Worm (Caenorhabditis elegans) whole organism, L2 larva: Measurements from ENCODE around the gene mps-4.

Experiments
- C34F6.9 ChIP-seq: fragments of 150-350 bp; optimal IDR thresholded peaks from 2 replicates; lab custom pipeline; 2014; ENCODE audit warnings: missing biosample characterization, missing genetic modification characterization
- F13H6.1 ChIP-seq: sonication (generic microtip); optimal IDR thresholded peaks from 2 replicates; lab custom pipeline; 2016; ENCODE audit warnings: missing genetic modification characterization, missing compliant biosample characterization
- R02D3.7 ChIP-seq: fragments of 150-350 bp; optimal IDR thresholded peaks from 2 replicates; lab custom pipeline; 2014; ENCODE audit warnings: missing biosample characterization, missing genetic modification characterization
- alr-1 ChIP-seq: fragments of 150-350 bp; optimal IDR thresholded peaks from 2 replicates; lab custom pipeline; 2014; ENCODE audit warnings: missing biosample characterization, missing genetic modification characterization
- aly-2 ChIP-seq: fragments of 150-350 bp; optimal IDR thresholded peaks from 2 replicates; lab custom pipeline; 2014; ENCODE audit warnings: missing biosample characterization, missing genetic modification characterization
- ceh-16 ChIP-seq: fragments of 150-350 bp; optimal IDR thresholded peaks from 2 replicates; lab custom pipeline; 2014; ENCODE audit warnings: missing biosample characterization, missing genetic modification characterization
- crh-2 ChIP-seq: sonication (generic microtip); optimal IDR thresholded peaks from 2 replicates; lab custom pipeline; 2017; ENCODE audit warnings: missing biosample characterization, missing genetic modification characterization
- elt-3 ChIP-seq: sonication (generic microtip); optimal IDR thresholded peaks from 2 replicates; lab custom pipeline; 2017; ENCODE audit warnings: missing biosample characterization, missing genetic modification characterization
- lin-13 ChIP-seq: fragments of 150-350 bp; optimal IDR thresholded peaks from 2 replicates; lab custom pipeline; 2014; ENCODE audit warnings: missing biosample characterization, missing genetic modification reagents, missing genetic modification characterization
- lsy-2 ChIP-seq, 2 experiments: fragments of 150-350 bp in 1 of 2; sonication (generic microtip) in 1 of 2; optimal IDR thresholded peaks; 2 replicates each; lab custom pipeline; 2014 to 2017; ENCODE audit warnings: missing biosample characterization in 2 of 2, missing genetic modification characterization in 2 of 2
- mab-5 ChIP-seq: fragments of 150-350 bp; optimal IDR thresholded peaks from 2 replicates; lab custom pipeline; 2014; ENCODE audit warnings: missing biosample characterization, missing genetic modification characterization
- mdl-1 ChIP-seq, 2 experiments: fragments of 150-350 bp in 1 of 2; sonication (generic microtip) in 1 of 2; optimal IDR thresholded peaks; 2 replicates each; lab custom pipeline; 2017; ENCODE audit warnings: missing biosample characterization in 2 of 2, missing genetic modification characterization in 2 of 2
- nhr-12 ChIP-seq: fragments of 150-350 bp; optimal IDR thresholded peaks from 2 replicates; lab custom pipeline; 2014; ENCODE audit warnings: missing biosample characterization, missing genetic modification characterization
- nhr-23 ChIP-seq: fragments of 150-350 bp; optimal IDR thresholded peaks from 2 replicates; lab custom pipeline; 2014; ENCODE audit warnings: missing biosample characterization, missing genetic modification reagents, missing genetic modification characterization
- sma-3 ChIP-seq: sonication (generic microtip); optimal IDR thresholded peaks from 2 replicates; lab custom pipeline; 2016; ENCODE audit warnings: missing genetic modification reagents, missing genetic modification characterization, missing compliant biosample characterization
- sma-9 ChIP-seq, 2 experiments: fragments of 150-350 bp in 1 of 2; sonication (generic microtip) in 1 of 2; optimal IDR thresholded peaks; 2 replicates each; lab custom pipeline; 2014 to 2016; ENCODE audit warnings: missing genetic modification characterization in 2 of 2, mild to moderate bottlenecking in 1 of 2, missing biosample characterization in 1 of 2, missing compliant biosample characterization in 1 of 2, missing genetic modification reagents in 1 of 2, moderate library complexity in 1 of 2
- unc-39 ChIP-seq: fragments of 150-350 bp; optimal IDR thresholded peaks from 2 replicates; lab custom pipeline; 2014; ENCODE audit warnings: missing biosample characterization, missing genetic modification characterization
- unc-55 ChIP-seq: fragments of 150-350 bp; sonication (generic microtip); optimal IDR thresholded peaks from 3 replicates; lab custom pipeline; 2014; ENCODE audit warnings: missing biosample characterization, missing genetic modification reagents, missing genetic modification characterization
- ztf-4 ChIP-seq: fragments of 150-350 bp; optimal IDR thresholded peaks from 2 replicates; lab custom pipeline; 2014; ENCODE audit warnings: missing biosample characterization, missing genetic modification characterization

Gene mps-4

DNA sequence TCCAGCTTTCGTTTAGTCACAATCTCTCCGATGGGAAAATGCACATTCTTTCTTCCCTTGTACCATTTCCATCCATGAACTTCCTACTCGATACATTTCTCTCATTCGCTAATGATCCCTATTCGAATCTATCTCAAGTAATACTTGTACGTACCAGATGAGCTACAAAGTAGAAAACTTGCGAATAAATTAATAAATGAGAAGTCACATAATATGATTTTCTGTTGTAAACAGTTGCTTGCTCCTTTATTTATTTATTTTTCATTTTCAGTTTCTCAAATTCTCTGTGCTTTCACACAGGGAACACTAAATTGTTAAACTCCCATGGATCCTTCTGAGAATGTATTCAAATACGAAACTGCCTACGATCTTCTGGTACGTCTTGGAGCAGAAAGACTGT is 45.4 kb downstream of the mps-4 start, which contains the start of gene rfs-1:
Gene rfs-1 (plus strand): TSS at position 301 of the 400 bp plus-strand sequence.
- no peak for TF ChIP-seq nhr-12 (tag; lab: Kevin White, UChicago)
- TF ChIP-seq ztf-4 (tag; lab: Kevin White, UChicago) = no peak
- no peak for TF ChIP-seq unc-39 (tag; lab: Kevin White, UChicago)
- no peak for TF ChIP-seq F13H6.1 (tag; lab: Kevin White, UChicago)
- TF ChIP-seq sma-3 (GFP tag; lab: Kevin White, UChicago) = no peak
- TF ChIP-seq alr-1 (tag; lab: Kevin White, UChicago) = no peak

DNA sequence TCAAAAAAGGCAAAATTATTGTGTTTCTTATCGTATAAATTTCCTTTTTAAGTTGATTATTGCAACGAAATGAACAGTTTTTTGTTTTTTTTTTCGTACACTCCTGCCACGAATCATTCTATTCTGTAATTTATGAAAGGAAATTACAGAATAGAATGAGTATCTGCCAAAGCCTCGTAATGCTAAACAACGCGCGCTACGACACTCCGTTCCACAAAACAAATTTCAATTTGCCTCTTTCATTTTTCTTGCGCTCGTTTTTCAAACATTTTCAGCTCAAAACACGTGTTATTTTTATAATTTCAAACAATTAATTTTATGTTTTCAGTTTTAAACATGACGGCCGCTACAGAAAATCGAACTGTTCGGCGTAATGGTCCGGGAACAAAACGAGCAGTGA is 46.8 kb downstream of the mps-4 start, which contains the start of gene mob-4:
Gene mob-4 (plus strand): TSS at position 329 of the 400 bp plus-strand sequence.
- TF ChIP-seq mdl-1 (tag; optimal IDR thresholded peaks at IDR 0.05; lab: Kevin White, UChicago) (no peak), C34F6.9 (no peak), R02D3.7 (tag; lab: Kevin White, UChicago) (no peak), sma-9 (GFP tag; optimal IDR thresholded peaks at IDR 0.05; lab: Kevin White, UChicago) (no peak), sma-9 (tag; optimal IDR thresholded peaks at IDR 0.05; lab: Kevin White, UChicago) (no peak), lin-13 (no peak), unc-55 (GFP tag; lab: Kevin White, UChicago) (peak; percentile 32), lsy-2 (tag; optimal IDR thresholded peaks at IDR 0.05; lab: Kevin White, UChicago) (peak in 1 of 2 experiments; percentile 32), alr-1 (tag; lab: Kevin White, UChicago) (no peak), mab-5 (tag; lab: Kevin White, UChicago) (no peak), ceh-16 (no peak), aly-2 (tag; lab: Kevin White, UChicago) (no peak), sma-3 (GFP tag; lab: Kevin White, UChicago) (no peak), crh-2 (tag; lab: Kevin White, UChicago) (no peak), nhr-23 (tag; lab: Kevin White, UChicago) (no peak), elt-3 (tag; lab: Kevin White, UChicago) (no peak)
